Worm (Caenorhabditis elegans) whole organism, late embryonic: Measurements from ENCODE around the gene T05H4.4.

Experiments used
- Y22D7AL.16 ChIP-seq: sonication (generic microtip); optimal IDR thresholded peaks from 2 replicates; lab custom pipeline; 2016; ENCODE audit warnings: missing genetic modification characterization, missing compliant biosample characterization
- ama-1 ChIP-seq: fragments of 150-350 bp; optimal IDR thresholded peaks from 2 replicates; lab custom pipeline; 2014
- ceh-9 ChIP-seq: sonication (generic microtip); optimal IDR thresholded peaks from 2 replicates; lab custom pipeline; 2016; ENCODE audit warnings: mild to moderate bottlenecking, missing genetic modification characterization, inconsistent platforms, missing compliant biosample characterization
- dve-1 ChIP-seq: sonication (generic microtip); optimal IDR thresholded peaks from 2 replicates; lab custom pipeline; 2017; ENCODE audit warnings: antibody characterized with exemption, mild to moderate bottlenecking, missing genetic modification characterization, missing compliant biosample characterization
- elt-2 ChIP-seq: sonication (generic microtip); optimal IDR thresholded peaks from 2 replicates; lab custom pipeline; 2016; ENCODE audit warnings: missing genetic modification reagents, missing genetic modification characterization, missing compliant biosample characterization
- fax-1 ChIP-seq: sonication (generic microtip); optimal IDR thresholded peaks from 2 replicates; lab custom pipeline; 2016; ENCODE audit warnings: missing genotype, missing genetic modification characterization, missing compliant biosample characterization
- nfya-1 ChIP-seq: sonication (generic microtip); optimal IDR thresholded peaks from 2 replicates; lab custom pipeline; 2017; ENCODE audit warnings: missing genetic modification characterization, mild to moderate bottlenecking, missing compliant biosample characterization, antibody characterized with exemption, moderate library complexity
- nhr-11 ChIP-seq: fragments of 150-350 bp; optimal IDR thresholded peaks from 2 replicates; lab custom pipeline; 2014; ENCODE audit warnings: missing biosample characterization, missing genetic modification characterization
- nhr-232 ChIP-seq: sonication (generic microtip); optimal IDR thresholded peaks from 2 replicates; lab custom pipeline; 2016; ENCODE audit warnings: missing genetic modification characterization, missing compliant biosample characterization
- pha-4 ChIP-seq: fragments of 150-350 bp; optimal IDR thresholded peaks from 2 replicates; lab custom pipeline; 2018; ENCODE audit warnings: missing biosample characterization, missing genetic modification reagents, missing genetic modification characterization
- pqm-1 ChIP-seq: sonication (generic microtip); optimal IDR thresholded peaks from 2 replicates; lab custom pipeline; 2016; ENCODE audit warnings: missing genetic modification characterization, missing compliant biosample characterization
- zip-5 ChIP-seq: sonication (generic microtip); optimal IDR thresholded peaks from 2 replicates; lab custom pipeline; 2016; ENCODE audit warnings: missing genetic modification characterization, missing compliant biosample characterization

DNA sequence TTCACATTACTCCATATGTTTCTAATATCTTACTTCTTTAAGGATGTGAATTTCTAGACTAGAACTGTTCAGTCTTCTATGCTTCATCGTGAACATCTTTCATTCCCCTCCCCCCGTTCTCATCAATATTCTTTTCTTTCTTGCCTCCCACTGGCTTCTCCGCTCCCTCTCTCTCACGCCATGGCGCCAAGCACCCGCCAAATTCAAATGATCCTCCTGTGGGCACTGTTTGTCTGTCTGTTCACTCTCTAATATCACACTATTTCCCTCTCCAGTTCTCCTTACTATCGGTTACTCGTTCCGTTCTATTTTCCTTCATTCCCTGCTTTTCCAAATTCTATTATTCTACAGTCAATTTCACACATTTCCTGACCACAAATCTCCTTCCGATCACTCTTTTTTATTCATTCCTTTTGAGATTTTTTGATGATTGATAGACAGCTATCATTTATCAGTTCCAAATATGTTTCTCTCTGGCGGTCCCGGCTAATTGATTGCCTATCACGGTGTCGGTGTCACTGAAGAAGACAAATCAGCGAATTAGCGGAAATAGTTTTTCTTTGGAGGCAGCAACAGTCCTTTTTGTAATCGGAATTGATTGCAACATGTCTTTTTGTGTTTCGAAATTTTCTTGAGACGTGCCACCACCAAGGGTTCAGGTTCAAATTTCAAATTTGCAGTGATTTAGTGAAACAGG, 19.7 kb downstream of the T05H4.4 start:
- TF ChIP-seq elt-2 (tag; lab: Kevin White, UChicago) (no peak), nfya-1 (tag; lab: Kevin White, UChicago) (no peak), nhr-11 (tag; lab: Kevin White, UChicago) (no peak), ama-1 (lab: Kevin White, UChicago) (no peak), ceh-9 (tag; lab: Kevin White, UChicago) (no peak), pqm-1 (tag; lab: Kevin White, UChicago) (no peak), dve-1 (tag; lab: Kevin White, UChicago) (no peak), zip-5 (no peak), pha-4 (tag; lab: Kevin White, UChicago) (no peak), fax-1 (tag; lab: Kevin White, UChicago) (no peak), Y22D7AL.16 (tag; lab: Kevin White, UChicago) (no peak), nhr-232 (tag; lab: Kevin White, UChicago) (no peak)
